Fruit fly (Drosophila melanogaster) whole organism, wandering third instar larva: ENCODE data around the gene aus.

ENCODE experiments used
- Abd-B ChIP-seq: fragments of >200 bp; optimal IDR thresholded peaks from 2 replicates; lab custom pipeline; 2017; ENCODE audit warnings: missing biosample characterization, missing genetic modification characterization
- CG32264 ChIP-seq: fragments of 200-800 bp; sonication (Bioruptor generic); optimal IDR thresholded peaks from 2 replicates; lab custom pipeline; 2016; ENCODE audit warnings: missing biosample characterization, missing genetic modification characterization
- CG9705 ChIP-seq: fragments of 200-800 bp; sonication (Bioruptor generic); optimal IDR thresholded peaks from 2 replicates; lab custom pipeline; 2018; ENCODE audit warnings: missing biosample characterization, mild to moderate bottlenecking, missing genetic modification characterization
- CrebA ChIP-seq: fragments of 200-800 bp; sonication (Bioruptor generic); optimal IDR thresholded peaks from 2 replicates; lab custom pipeline; 2016; ENCODE audit warnings: missing biosample characterization, mild to moderate bottlenecking, missing genetic modification characterization, borderline replicate concordance
- Dfd ChIP-seq: fragments of >200 bp; optimal IDR thresholded peaks from 2 replicates; lab custom pipeline; 2017; ENCODE audit warnings: missing biosample characterization, missing genetic modification characterization
- Dif ChIP-seq: fragments of 200-275, 200-300 bp; sonication (Bioruptor generic); optimal IDR thresholded peaks from 2 replicates; lab custom pipeline; 2018; ENCODE audit warnings: missing biosample characterization, missing genetic modification characterization; ENCODE audit not compliant: partially characterized antibody
- GATAd ChIP-seq: sonication (Bioruptor generic); optimal IDR thresholded peaks from 2 replicates; lab custom pipeline; 2016; ENCODE audit warnings: missing biosample characterization, missing genetic modification characterization
- HLH106 ChIP-seq: fragments of 200-800 bp; optimal IDR thresholded peaks from 3 replicates; lab custom pipeline; 2019; ENCODE audit warnings: missing biosample characterization, mild to moderate bottlenecking, missing genetic modification characterization, moderate library complexity
- Hnf4 ChIP-seq: fragments of 200-800 bp; sonication (Bioruptor generic); optimal IDR thresholded peaks from 2 replicates; lab custom pipeline; 2016; ENCODE audit warnings: missing biosample characterization, mild to moderate bottlenecking, missing genetic modification characterization
- Hr78 ChIP-seq: fragments of >200 bp; optimal IDR thresholded peaks from 2 replicates; lab custom pipeline; 2017; ENCODE audit warnings: missing biosample characterization, missing genetic modification characterization
- Hr83 ChIP-seq: fragments of 200-300 bp; sonication (Bioruptor generic); optimal IDR thresholded peaks from 2 replicates; lab custom pipeline; 2016; ENCODE audit warnings: missing biosample characterization, mild to moderate bottlenecking, missing genetic modification characterization, moderate library complexity; ENCODE audit not compliant: poor library complexity, severe bottlenecking
- Jra ChIP-seq: sonication (Bioruptor generic); optimal IDR thresholded peaks from 2 replicates; lab custom pipeline; 2016; ENCODE audit warnings: missing biosample characterization, missing genetic modification characterization
- Mio ChIP-seq: sonication (Bioruptor generic); optimal IDR thresholded peaks from 2 replicates; lab custom pipeline; 2016; ENCODE audit warnings: missing biosample characterization, missing genetic modification characterization
- Myc ChIP-seq: fragments of >200 bp; optimal IDR thresholded peaks from 2 replicates; lab custom pipeline; 2017
- N ChIP-seq: fragments of >200 bp; optimal IDR thresholded peaks from 2 replicates; lab custom pipeline; 2018; ENCODE audit warnings: missing biosample characterization, missing external identifiers, missing genetic modification characterization
- OdsH ChIP-seq: fragments of 200-800 bp; sonication (Bioruptor generic); optimal IDR thresholded peaks from 2 replicates; lab custom pipeline; 2016; ENCODE audit warnings: missing biosample characterization, mild to moderate bottlenecking, missing genetic modification characterization
- Rel ChIP-seq, 2 experiments: fragments of 200-800 bp; sonication (Bioruptor generic) in 1 of 2; optimal IDR thresholded peaks; 2 replicates in 1 of 2; 3 replicates in 1 of 2; lab custom pipeline; 2016 to 2019; ENCODE audit warnings: mild to moderate bottlenecking in 2 of 2, missing biosample characterization in 2 of 2, missing genetic modification characterization in 2 of 2, moderate library complexity in 1 of 2
- Sp1 ChIP-seq: fragments of 200-800 bp; sonication (Bioruptor generic); optimal IDR thresholded peaks from 3 replicates; lab custom pipeline; 2019; ENCODE audit warnings: missing biosample characterization, mild to moderate bottlenecking, missing genetic modification characterization, moderate library complexity
- Vsx2 ChIP-seq: fragments of 200-300, 225-300 bp; sonication (Bioruptor generic); optimal IDR thresholded peaks from 2 replicates; lab custom pipeline; 2018; ENCODE audit warnings: missing biosample characterization, missing genetic modification characterization; ENCODE audit not compliant: partially characterized antibody
- br ChIP-seq: fragments of 200-800 bp; sonication (Bioruptor generic); optimal IDR thresholded peaks from 2 replicates; lab custom pipeline; 2016; ENCODE audit warnings: missing biosample characterization, missing genetic modification characterization
- brk ChIP-seq: fragments of 200-800 bp; sonication (Bioruptor generic); optimal IDR thresholded peaks from 2 replicates; lab custom pipeline; 2016; ENCODE audit warnings: missing biosample characterization, mild to moderate bottlenecking, missing genetic modification characterization
- dl ChIP-seq, 2 experiments: fragments of 175-275, 200-275 bp in 1 of 2; fragments of 200-275 bp in 1 of 2; sonication (Bioruptor generic); optimal IDR thresholded peaks; lab custom pipeline; 2018; ENCODE audit warnings: mild to moderate bottlenecking in 2 of 2, missing biosample characterization in 2 of 2, missing genetic modification characterization in 2 of 2, moderate library complexity in 2 of 2; ENCODE audit not compliant: partially characterized antibody in 2 of 2, insufficient read depth in 1 of 2
- dmrt93B ChIP-seq: fragments of 200-800 bp; sonication (Bioruptor generic); optimal IDR thresholded peaks from 2 replicates; lab custom pipeline; 2018; ENCODE audit warnings: missing biosample characterization, mild to moderate bottlenecking, missing genetic modification characterization
- dsf ChIP-seq: sonication (Bioruptor generic); optimal IDR thresholded peaks from 2 replicates; lab custom pipeline; 2016; ENCODE audit warnings: missing biosample characterization, missing genetic modification characterization, borderline replicate concordance
- ey ChIP-seq: fragments of 200-800 bp; sonication (Bioruptor generic); optimal IDR thresholded peaks from 2 replicates; lab custom pipeline; 2016; ENCODE audit warnings: missing biosample characterization, missing genetic modification characterization
- foxo ChIP-seq, 2 experiments: fragments of 200-800 bp; sonication (Bioruptor generic); optimal IDR thresholded peaks; 2 replicates in 1 of 2; 3 replicates in 1 of 2; lab custom pipeline; 2016 to 2017; ENCODE audit warnings: missing biosample characterization in 2 of 2, missing genetic modification characterization in 2 of 2
- fru ChIP-seq: fragments of 200-800 bp; sonication (Bioruptor generic); optimal IDR thresholded peaks from 3 replicates; lab custom pipeline; 2016; ENCODE audit warnings: missing biosample characterization, mild to moderate bottlenecking, missing genetic modification characterization
- h ChIP-seq: fragments of 200-800 bp; sonication (Bioruptor generic); optimal IDR thresholded peaks from 3 replicates; lab custom pipeline; 2016; ENCODE audit warnings: missing biosample characterization, mild to moderate bottlenecking, missing genetic modification characterization
- jim ChIP-seq: fragments of 175-275, 200-325 bp; sonication (Bioruptor generic); optimal IDR thresholded peaks from 2 replicates; lab custom pipeline; 2016; ENCODE audit warnings: missing biosample characterization, mild to moderate bottlenecking, missing genetic modification characterization
- lola ChIP-seq: fragments of >200 bp; optimal IDR thresholded peaks from 2 replicates; lab custom pipeline; 2017; ENCODE audit warnings: missing biosample characterization, missing genetic modification characterization
- pan ChIP-seq: fragments of >200 bp; optimal IDR thresholded peaks from 2 replicates; lab custom pipeline; 2017
- psq ChIP-seq: fragments of 200-800 bp; sonication (Bioruptor generic); optimal IDR thresholded peaks from 3 replicates; lab custom pipeline; 2017; ENCODE audit warnings: missing biosample characterization, mild to moderate bottlenecking, missing genetic modification characterization, moderate library complexity
- rgr ChIP-seq: fragments of 200-800 bp; sonication (Bioruptor generic); optimal IDR thresholded peaks from 3 replicates; lab custom pipeline; 2016; ENCODE audit warnings: missing biosample characterization, mild to moderate bottlenecking, missing genetic modification characterization
- sage ChIP-seq: fragments of 200-800 bp; sonication (Bioruptor generic); optimal IDR thresholded peaks from 2 replicates; lab custom pipeline; 2016; ENCODE audit warnings: missing biosample characterization, mild to moderate bottlenecking, missing genetic modification characterization
- sv ChIP-seq: fragments of 200-800 bp; sonication (Bioruptor generic); optimal IDR thresholded peaks from 3 replicates; lab custom pipeline; 2016; ENCODE audit warnings: missing biosample characterization, missing genetic modification characterization
- tai ChIP-seq: sonication (Bioruptor generic); optimal IDR thresholded peaks from 2 replicates; lab custom pipeline; 2016; ENCODE audit warnings: missing biosample characterization, missing genetic modification characterization
- usp ChIP-seq: fragments of >200 bp; optimal IDR thresholded peaks from 2 replicates; lab custom pipeline; 2017; ENCODE audit warnings: missing biosample characterization, missing genetic modification characterization
- woc ChIP-seq: sonication (Bioruptor generic); optimal IDR thresholded peaks from 2 replicates; lab custom pipeline; 2016; ENCODE audit warnings: missing biosample characterization, mild to moderate bottlenecking, missing genetic modification characterization

aus gene

dm6 chr3R:21359375-21360191, 10.2 kb upstream of the aus start:
- TF ChIP-seq Jra (GFP tag; lab: Kevin White, UChicago) = peak; percentile 21
- no peak for TF ChIP-seq Mio

dm6 chr3R:21349870-21350314, 491 bp upstream of the aus start:
- TF ChIP-seq Hr78 (GFP tag; lab: Kevin White, UChicago) (no peak), psq (GFP tag; lab: Kevin White, UChicago) (peak; percentile 37), Dfd (GFP tag; lab: Kevin White, UChicago) (no peak), lola (no peak), dsf (GFP tag; lab: Kevin White, UChicago) (no peak), GATAd (GFP tag; lab: Kevin White, UChicago) (no peak), CrebA (no peak), Vsx2 (GFP tag; lab: Kevin White, UChicago) (no peak), CG32264 (peak; percentile 59), Abd-B (GFP tag; lab: Kevin White, UChicago) (no peak), Hnf4 (peak; percentile 51), sv (GFP tag; lab: Kevin White, UChicago) (no peak), ey (peak; percentile 4), OdsH (GFP tag; lab: Kevin White, UChicago) (peak; percentile 31), HLH106 (tag; lab: Kevin White, UChicago) (peak; percentile 28), h (GFP tag; lab: Kevin White, UChicago) (peak; percentile 61), Hr83 (GFP tag; lab: Kevin White, UChicago) (peak; percentile 84), Jra (GFP tag; lab: Kevin White, UChicago) (no peak), pan (lab: Kevin White, UChicago) (no peak), foxo (GFP tag; optimal IDR thresholded peaks at IDR 0.05; lab: Kevin White, UChicago) (peak in 1 of 2 experiments; percentile 35), jim (GFP tag; lab: Kevin White, UChicago) (no peak), tai (GFP tag; lab: Kevin White, UChicago) (no peak), brk (peak; percentile 31), Sp1 (no peak), usp (no peak), Dif (GFP tag; lab: Kevin White, UChicago) (no peak), fru (GFP tag; lab: Kevin White, UChicago) (peak; percentile 38), CG9705 (no peak), Myc (lab: Kevin White, UChicago) (no peak), woc (GFP tag; lab: Kevin White, UChicago) (peak; percentile 32), Mio (no peak), Rel (GFP tag; optimal IDR thresholded peaks at IDR 0.05; lab: Kevin White, UChicago) (peak; percentile 11), Rel (tag; optimal IDR thresholded peaks at IDR 0.05; lab: Kevin White, UChicago) (peak; percentile 20), dmrt93B (GFP tag; lab: Kevin White, UChicago) (no peak), dl (GFP tag; optimal IDR thresholded peaks at IDR 0.05; lab: Kevin White, UChicago; ENCODE audit: insufficient read depth in 1 of 2, partially characterized antibody in 2 of 2) (no peak), sage (no peak), N (GFP tag; lab: Kevin White, UChicago) (no peak), br (peak; percentile 44), rgr (GFP tag; lab: Kevin White, UChicago) (peak; percentile 64)
- TF ChIP-seq, all 38 proteins: peak for 15
